Fruit fly (Drosophila melanogaster): ENCODE measurements around the gene CG3868.
A peak's percentile ranks its signal among the peaks of the same experiment; 100 is the strongest.

CG3868 gene

dm6 chr3L:14354285-14355092 is 48.0 kb downstream of the CG3868 start (continued):
- TF ChIP-seq CG13123 (GFP tag; optimal IDR thresholded peaks at IDR 0.05) (no peak), Pdp1 (GFP tag; optimal IDR thresholded peaks at IDR 0.05) (peak in 1 of 2 experiments; percentile 42), dan (GFP tag; IDR thresholded peaks at IDR 0.05) (no peak), pan (optimal IDR thresholded peaks at IDR 0.05) (no peak), pan (GFP tag; optimal IDR thresholded peaks at IDR 0.05 in 1 of 2, IDR thresholded peaks at IDR 0.05 in 1 of 2) (peak in 1 of 2 experiments; percentile 9), Hsf (GFP tag; optimal IDR thresholded peaks at IDR 0.05) (peak; percentile 3), CG5180 (GFP tag; optimal IDR thresholded peaks at IDR 0.05) (peak; percentile 15), CG1832 (GFP tag; optimal IDR thresholded peaks at IDR 0.05) (no peak), dysf (GFP tag; IDR thresholded peaks at IDR 0.05) (no peak), row (GFP tag; IDR thresholded peaks at IDR 0.05) (peak; percentile 28; the same call in 1 of the 3 replicates), Ssrp (tag; optimal IDR thresholded peaks at IDR 0.05) (peak; percentile 17), gce (GFP tag; IDR thresholded peaks at IDR 0.05) (no peak), PHDP (tag; optimal IDR thresholded peaks at IDR 0.05) (peak; percentile 26), CG13894 (tag; optimal IDR thresholded peaks at IDR 0.05) (peak; percentile 66), CG31388 (GFP tag; optimal IDR thresholded peaks at IDR 0.05) (no peak), pb (GFP tag; optimal IDR thresholded peaks at IDR 0.05) (no peak), exex (tag; optimal IDR thresholded peaks at IDR 0.05) (peak; percentile 1), pnt (GFP tag; optimal IDR thresholded peaks at IDR 0.05) (no peak), D19A (tag; optimal IDR thresholded peaks at IDR 0.05) (peak; percentile 38), CG2678 (tag; optimal IDR thresholded peaks at IDR 0.05) (peak; percentile 45), bcd (GFP tag; optimal IDR thresholded peaks at IDR 0.05) (no peak), emc (GFP tag; optimal IDR thresholded peaks at IDR 0.05) (no peak), HHEX (GFP tag; optimal IDR thresholded peaks at IDR 0.05) (peak; percentile 18), CG10431 (GFP tag; optimal IDR thresholded peaks at IDR 0.05) (peak; percentile 20), croc (GFP tag; conservative IDR thresholded peaks at IDR 0.05) (no peak), CG17359 (tag; optimal IDR thresholded peaks at IDR 0.05) (peak; percentile 27), CG15696 (tag; optimal IDR thresholded peaks at IDR 0.05) (peak; percentile 37), sim (GFP tag; IDR thresholded peaks at IDR 0.05) (0 out of 2 replicates have a peak, but pooled peaks have one; percentile 13), odd (GFP tag; optimal IDR thresholded peaks at IDR 0.05) (peak; percentile 7), Drgx (GFP tag; IDR thresholded peaks at IDR 0.05) (peak; percentile 40; the same call in 1 of the 2 replicates), dmrt11E (tag; optimal IDR thresholded peaks at IDR 0.05) (peak; percentile 38), gem (tag; optimal IDR thresholded peaks at IDR 0.05) (peak; percentile 35), Hr3 (GFP tag; optimal IDR thresholded peaks at IDR 0.05) (peak; percentile 14), org-1 (GFP tag; optimal IDR thresholded peaks at IDR 0.05) (no peak), Sox102F (GFP tag; optimal IDR thresholded peaks at IDR 0.05) (peak; percentile 9), Hey (tag; optimal IDR thresholded peaks at IDR 0.05) (no peak), HLH3B (GFP tag; IDR thresholded peaks at IDR 0.05) (no peak), Ets65A (GFP tag) (peak; percentile 88), Xbp1 (GFP tag; optimal IDR thresholded peaks at IDR 0.05) (peak; percentile 15), CG3407 (GFP tag; optimal IDR thresholded peaks at IDR 0.05) (peak; percentile 39), Ada2b (GFP tag; IDR thresholded peaks at IDR 0.05) (peak; percentile 27; the same call in 1 of the 2 replicates), CG8281 (tag; optimal IDR thresholded peaks at IDR 0.05) (no peak), CG2875 (GFP tag; optimal IDR thresholded peaks at IDR 0.05) (peak; percentile 41), Bgb (GFP tag; IDR thresholded peaks at IDR 0.05; ENCODE audit: partially characterized antibody) (no peak), Asciz (GFP tag; optimal IDR thresholded peaks at IDR 0.05) (peak; percentile 61), CG2199 (GFP tag; IDR thresholded peaks at IDR 0.05) (no peak), MTF-1 (GFP tag; optimal IDR thresholded peaks at IDR 0.05; ENCODE audit: borderline replicate concordance) (peak; percentile 26), CG17612 (GFP tag; IDR thresholded peaks at IDR 0.05) (no peak), slou (GFP tag; optimal IDR thresholded peaks at IDR 0.05) (no peak)
